Worm (Caenorhabditis elegans): ENCODE measurements around the gene cox-11.

DNA sequence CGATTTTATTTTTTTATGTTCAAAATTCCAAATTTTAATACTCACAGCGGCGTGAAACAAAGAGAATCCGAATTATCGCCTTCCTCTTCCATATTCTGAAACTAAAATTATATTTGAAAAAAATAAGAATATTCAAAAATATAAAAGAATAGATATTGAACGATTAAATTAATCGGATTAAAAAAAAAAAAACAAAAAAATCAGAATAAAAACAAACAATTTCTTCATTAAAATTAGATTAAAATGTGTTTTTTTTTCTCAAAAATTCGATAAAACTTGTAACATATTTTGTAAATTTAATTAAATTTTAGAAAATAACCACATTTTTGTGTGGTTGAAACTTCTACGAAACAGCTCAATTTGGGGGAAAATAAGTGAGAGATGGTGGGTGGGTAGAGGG, 38.7 kb downstream of the cox-11 start, which contains the start of gene cpsf-3:
- TF ChIP-seq him-1 (tag; optimal IDR thresholded peaks at IDR 0.05), result no peak
- no peak for TF ChIP-seq W03F9.2 (tag; optimal IDR thresholded peaks at IDR 0.05)

Data from whole organism, L4/young adult.